Fruit fly (Drosophila melanogaster) whole organism, embryonic: ENCODE data around the gene GluRIID.

Source experiments
- Ada2b ChIP-seq: fragments of 200-800 bp; sonication (Bioruptor generic); IDR thresholded peaks from 2 replicates; pipeline ENCODE4 v1.3.6; 2022; ENCODE audit warnings: missing biosample characterization, missing genetic modification characterization
- B-H2 ChIP-seq: fragments of 200-800 bp; sonication (Bioruptor generic); optimal IDR thresholded peaks from 2 replicates; lab custom pipeline; 2018; ENCODE audit warnings: missing biosample characterization, mild to moderate bottlenecking, missing genetic modification characterization
- CG10209 ChIP-seq: fragments of 200-800 bp; sonication (Bioruptor generic); optimal IDR thresholded peaks from 3 replicates; lab custom pipeline; 2017; ENCODE audit warnings: missing biosample characterization, mild to moderate bottlenecking, missing genetic modification characterization, missing genetic modification reagents
- CG10274 ChIP-seq: fragments of 200-800 bp; sonication (Bioruptor generic); optimal IDR thresholded peaks from 3 replicates; lab custom pipeline; 2017; ENCODE audit warnings: missing biosample characterization, mild to moderate bottlenecking, missing genetic modification characterization
- CG10431 ChIP-seq: fragments of 200-800 bp; sonication (Bioruptor generic); optimal IDR thresholded peaks from 3 replicates; lab custom pipeline; 2018; ENCODE audit warnings: missing biosample characterization, mild to moderate bottlenecking, missing genetic modification characterization
- CG10462 ChIP-seq: fragments of 200-800 bp; sonication (Bioruptor generic); optimal IDR thresholded peaks from 2 replicates; lab custom pipeline; 2016; ENCODE audit warnings: missing biosample characterization, missing genetic modification characterization
- CG11723 ChIP-seq: fragments of 200-800 bp; sonication (Bioruptor generic); optimal IDR thresholded peaks from 2 replicates; lab custom pipeline; 2017; ENCODE audit warnings: missing biosample characterization, mild to moderate bottlenecking, missing genetic modification characterization
- CG12391 ChIP-seq: fragments of 200-800 bp; sonication (Bioruptor generic); optimal IDR thresholded peaks from 3 replicates; lab custom pipeline; 2018; ENCODE audit warnings: missing biosample characterization, mild to moderate bottlenecking, missing genetic modification characterization, moderate library complexity
- CG13296 ChIP-seq: fragments of 200-800 bp; sonication (Bioruptor generic); optimal IDR thresholded peaks from 3 replicates; lab custom pipeline; 2018; ENCODE audit warnings: missing biosample characterization, mild to moderate bottlenecking, missing genetic modification characterization
- CG13424 ChIP-seq: fragments of 200-800 bp; sonication (Bioruptor generic); optimal IDR thresholded peaks from 2 replicates; lab custom pipeline; 2019; ENCODE audit warnings: missing biosample characterization, mild to moderate bottlenecking, missing genetic modification characterization, moderate library complexity
- CG14965 ChIP-seq: fragments of 200-800 bp; sonication (Bioruptor generic); optimal IDR thresholded peaks from 2 replicates; lab custom pipeline; 2016; ENCODE audit warnings: missing biosample characterization, missing genetic modification characterization, borderline replicate concordance
- CG15011 ChIP-seq: fragments of 200-800 bp; sonication (Bioruptor generic); optimal IDR thresholded peaks from 3 replicates; lab custom pipeline; 2018; ENCODE audit warnings: missing biosample characterization, mild to moderate bottlenecking, missing genetic modification characterization
- CG1529 ChIP-seq: fragments of 200-800 bp; sonication (Bioruptor generic); optimal IDR thresholded peaks from 3 replicates; lab custom pipeline; 2018; ENCODE audit warnings: missing biosample characterization, missing genetic modification characterization
- CG1602 ChIP-seq: fragments of 200-800 bp; sonication (Bioruptor generic); optimal IDR thresholded peaks from 3 replicates; lab custom pipeline; 2016; ENCODE audit warnings: missing biosample characterization, missing genetic modification characterization
- CG1832 ChIP-seq: fragments of 200-800 bp; sonication (Bioruptor generic); optimal IDR thresholded peaks from 2 replicates; lab custom pipeline; 2017; ENCODE audit warnings: missing biosample characterization, mild to moderate bottlenecking, missing genetic modification characterization, inconsistent platforms
- CG18764 ChIP-seq: fragments of 200-800 bp; sonication (Bioruptor generic); optimal IDR thresholded peaks from 3 replicates; lab custom pipeline; 2016; ENCODE audit warnings: missing biosample characterization, missing genetic modification characterization
- CG2202 ChIP-seq: fragments of 200-800 bp; sonication (Bioruptor generic); optimal IDR thresholded peaks from 2 replicates; lab custom pipeline; 2018; ENCODE audit warnings: missing biosample characterization, mild to moderate bottlenecking, missing genetic modification characterization
- CG2875 ChIP-seq: fragments of 200-800 bp; sonication (Bioruptor generic); optimal IDR thresholded peaks from 2 replicates; lab custom pipeline; 2017; ENCODE audit warnings: missing biosample characterization, mild to moderate bottlenecking, missing genetic modification characterization, missing genetic modification reagents
- CG31388 ChIP-seq: fragments of 200-800 bp; sonication (Bioruptor generic); optimal IDR thresholded peaks from 2 replicates; lab custom pipeline; 2016; ENCODE audit warnings: missing biosample characterization, missing genetic modification characterization
- CG32772 ChIP-seq: fragments of 200-800 bp; sonication (Bioruptor generic); IDR thresholded peaks from 2 replicates; pipeline ENCODE4 v1.3.6; 2022; ENCODE audit warnings: missing biosample characterization, missing genetic modification characterization
- CG34422 ChIP-seq: fragments of 200-800 bp; sonication (Bioruptor generic); IDR thresholded peaks from 3 replicates; pipeline ENCODE4 v1.3.6; 2022; ENCODE audit warnings: missing biosample characterization, missing genetic modification characterization
- CG43689 ChIP-seq: fragments of 200-800 bp; sonication (Bioruptor generic); IDR thresholded peaks from 2 replicates; pipeline ENCODE4 v1.3.6; 2022; ENCODE audit warnings: missing biosample characterization, missing genetic modification characterization
- CG6683 ChIP-seq: fragments of 200-800 bp; sonication (Bioruptor generic); optimal IDR thresholded peaks from 2 replicates; lab custom pipeline; 2017; ENCODE audit warnings: missing biosample characterization, mild to moderate bottlenecking, missing genetic modification characterization, missing genetic modification reagents
- CG7372 ChIP-seq: fragments of 200-800 bp; sonication (Bioruptor generic); IDR thresholded peaks from 2 replicates; pipeline ENCODE4 v1.3.6; 2022; ENCODE audit warnings: missing biosample characterization, missing genetic modification characterization
- CG8388 ChIP-seq: fragments of 200-800 bp; sonication (Bioruptor generic); optimal IDR thresholded peaks from 2 replicates; lab custom pipeline; 2019; ENCODE audit warnings: missing biosample characterization, mild to moderate bottlenecking, missing genetic modification characterization, moderate library complexity
- CG8944 ChIP-seq: fragments of 200-800 bp; sonication (Bioruptor generic); optimal IDR thresholded peaks from 3 replicates; lab custom pipeline; 2016; ENCODE audit warnings: missing biosample characterization, missing genetic modification characterization
- CG9797 ChIP-seq: fragments of 200-800 bp; sonication (Bioruptor generic); optimal IDR thresholded peaks from 3 replicates; lab custom pipeline; 2018; ENCODE audit warnings: missing biosample characterization, mild to moderate bottlenecking, missing genetic modification characterization
- Dfd ChIP-seq, 2 experiments: fragments of >200 bp; optimal IDR thresholded peaks; 2 replicates each; lab custom pipeline; 2017; ENCODE audit warnings: missing biosample characterization in 2 of 2, missing genetic modification characterization in 2 of 2
- Dip3 ChIP-seq: fragments of 200-800 bp; sonication (Bioruptor generic); optimal IDR thresholded peaks from 3 replicates; lab custom pipeline; 2016; ENCODE audit warnings: missing biosample characterization, missing genetic modification characterization
- E2f1 ChIP-seq: fragments of 200-800 bp; sonication (Bioruptor generic); IDR thresholded peaks from 2 replicates; pipeline ENCODE4 v1.3.6; 2022; ENCODE audit warnings: missing biosample characterization, missing genetic modification characterization
- E2f2 ChIP-seq: fragments of 200-800 bp; sonication (Bioruptor generic); IDR thresholded peaks from 2 replicates; pipeline ENCODE4 v1.3.6; 2022; ENCODE audit warnings: missing biosample characterization, missing genetic modification characterization
- H15 ChIP-seq: fragments of 200-800 bp; sonication (Bioruptor generic); IDR thresholded peaks from 3 replicates; pipeline ENCODE4 v1.3.6; 2022; ENCODE audit warnings: missing biosample characterization, missing genetic modification characterization
- HLH4C ChIP-seq: fragments of 200-800 bp; sonication (Bioruptor generic); IDR thresholded peaks from 3 replicates; pipeline ENCODE4 v1.3.6; 2022; ENCODE audit warnings: missing biosample characterization, missing genetic modification characterization; ENCODE audit not compliant: partially characterized antibody
- Sox102F ChIP-seq: fragments of 200-800 bp; sonication (Bioruptor generic); optimal IDR thresholded peaks from 2 replicates; lab custom pipeline; 2018; ENCODE audit warnings: missing biosample characterization, mild to moderate bottlenecking, missing genetic modification characterization, moderate library complexity
- ac ChIP-seq: fragments of 200-800 bp; sonication (Bioruptor generic); optimal IDR thresholded peaks from 3 replicates; lab custom pipeline; 2017; ENCODE audit warnings: missing biosample characterization, mild to moderate bottlenecking, missing genetic modification characterization
- ash1 ChIP-seq: fragments of 200-800 bp; sonication (Bioruptor generic); optimal IDR thresholded peaks from 2 replicates; lab custom pipeline; 2018; ENCODE audit warnings: missing biosample characterization, mild to moderate bottlenecking, missing genetic modification characterization
- esg ChIP-seq: fragments of 200-800 bp; sonication (Bioruptor generic); conservative IDR thresholded peaks from 2 replicates; pipeline ENCODE4 v1.3.6; 2022; ENCODE audit warnings: missing biosample characterization, missing genetic modification characterization
- fd102C ChIP-seq: fragments of 200-800 bp; sonication (Bioruptor generic); optimal IDR thresholded peaks from 2 replicates; lab custom pipeline; 2018; ENCODE audit warnings: missing biosample characterization, mild to moderate bottlenecking, missing genetic modification characterization, moderate library complexity
- grau ChIP-seq: fragments of 200-800 bp; optimal IDR thresholded peaks from 3 replicates; lab custom pipeline; 2019; ENCODE audit warnings: missing biosample characterization, mild to moderate bottlenecking, missing genetic modification characterization, moderate library complexity
- grn ChIP-seq: fragments of 200-800 bp; sonication (Bioruptor generic); optimal IDR thresholded peaks from 3 replicates; lab custom pipeline; 2017; ENCODE audit warnings: missing biosample characterization, missing genetic modification characterization
- gsb ChIP-seq: fragments of 200-800 bp; sonication (Bioruptor generic); IDR thresholded peaks from 2 replicates; pipeline ENCODE4 v1.3.6; 2022; ENCODE audit warnings: missing biosample characterization, missing genetic modification characterization
- hb ChIP-seq: fragments of 200-800 bp; sonication (Bioruptor generic); IDR thresholded peaks from 3 replicates; pipeline ENCODE4 v1.3.6; 2022; ENCODE audit warnings: missing biosample characterization, missing genetic modification characterization; ENCODE audit not compliant: partially characterized antibody
- insv ChIP-seq, 2 experiments: fragments of 200-800 bp; sonication (Bioruptor generic); optimal IDR thresholded peaks; 3 replicates each; lab custom pipeline; 2016 to 2018; ENCODE audit warnings: missing biosample characterization in 2 of 2, missing genetic modification characterization in 2 of 2
- mirr ChIP-seq: fragments of 200-800 bp; sonication (Bioruptor generic); optimal IDR thresholded peaks from 3 replicates; lab custom pipeline; 2018; ENCODE audit warnings: missing biosample characterization, mild to moderate bottlenecking, missing genetic modification characterization
- otp ChIP-seq: fragments of 200-800 bp; sonication (Bioruptor generic); IDR thresholded peaks from 3 replicates; pipeline ENCODE4, ENCODE4 v1.3.6; 2022; ENCODE audit warnings: missing biosample characterization, missing genetic modification characterization
- peb ChIP-seq: fragments of 200-800 bp; sonication (Bioruptor generic); IDR thresholded peaks from 2 replicates; pipeline ENCODE4 v1.3.6; 2022; ENCODE audit warnings: missing biosample characterization, missing genetic modification characterization
- pho ChIP-seq: fragments of 200-800 bp; sonication (Bioruptor generic); optimal IDR thresholded peaks from 2 replicates; lab custom pipeline; 2016; ENCODE audit warnings: missing biosample characterization, missing genetic modification characterization
- pita ChIP-seq: fragments of 200-800 bp; sonication (Bioruptor generic); optimal IDR thresholded peaks from 2 replicates; lab custom pipeline; 2017; ENCODE audit warnings: missing biosample characterization, mild to moderate bottlenecking, missing genetic modification characterization
- pzg ChIP-seq: fragments of 200-800 bp; sonication (Bioruptor generic); optimal IDR thresholded peaks from 3 replicates; lab custom pipeline; 2018; ENCODE audit warnings: missing biosample characterization, mild to moderate bottlenecking, missing genetic modification characterization, moderate library complexity
- tin ChIP-seq: fragments of 200-800 bp; sonication (Bioruptor generic); optimal IDR thresholded peaks from 3 replicates; lab custom pipeline; 2016; ENCODE audit warnings: missing biosample characterization, missing genetic modification characterization
- tll ChIP-seq, 2 experiments: fragments of 200-800 bp in 1 of 2; fragments of >200 bp in 1 of 2; sonication (Bioruptor generic) in 1 of 2; optimal IDR thresholded peaks; 2 replicates each; lab custom pipeline; 2017 to 2019; ENCODE audit warnings: missing biosample characterization in 2 of 2, missing genetic modification characterization in 2 of 2, mild to moderate bottlenecking in 1 of 2, moderate library complexity in 1 of 2
- zen2 ChIP-seq: fragments of 200-800 bp; sonication (Bioruptor generic); IDR thresholded peaks from 3 replicates; pipeline ENCODE4 v1.3.6; 2022; ENCODE audit warnings: missing biosample characterization, missing genetic modification characterization; ENCODE audit not compliant: partially characterized antibody
- zfh1 ChIP-seq: fragments of 200-800 bp; sonication (Bioruptor generic); IDR thresholded peaks from 3 replicates; pipeline ENCODE4 v1.3.6; 2022; ENCODE audit warnings: missing biosample characterization, missing genetic modification characterization

The GluRIID gene

DNA sequence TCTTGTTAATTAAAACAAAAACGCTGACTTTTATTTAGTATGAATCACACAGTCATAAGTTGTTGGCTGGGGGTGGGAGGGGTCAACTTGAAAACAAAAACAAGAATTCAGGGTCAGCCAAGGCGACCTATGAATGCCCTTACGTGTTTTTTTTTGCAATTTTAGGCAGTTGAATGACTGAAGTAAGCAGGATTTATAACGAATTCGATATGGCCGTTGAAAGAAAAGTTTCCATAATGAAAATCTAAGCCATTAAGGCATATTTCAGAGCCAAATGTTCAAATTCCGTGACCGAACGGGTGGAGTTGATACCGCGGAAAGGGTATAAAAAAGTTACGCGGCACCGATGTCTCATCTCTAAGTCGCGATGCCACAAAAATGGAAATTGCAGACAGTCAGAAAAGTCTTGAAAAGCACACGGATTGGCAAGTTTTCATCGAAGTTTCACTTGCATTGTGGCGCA is 18.2 kb downstream of the GluRIID start (continued):
- no peak for TF ChIP-seq Sox102F
- TF ChIP-seq CG9797 (GFP tag; lab: Kevin White, UChicago) = no peak
- TF ChIP-seq ash1 (GFP tag; lab: Kevin White, UChicago) = no peak
- peak; percentile 53 for TF ChIP-seq Ada2b
- TF ChIP-seq Dip3 (GFP tag; lab: Kevin White, UChicago) = peak; percentile 46
- no peak for TF ChIP-seq fd102C (GFP tag; lab: Kevin White, UChicago)
- no peak for TF ChIP-seq hb (GFP tag; lab: Robert Waterston, UW)
- TF ChIP-seq CG1529 (GFP tag; lab: Kevin White, UChicago) = no peak
- TF ChIP-seq peb = 0 out of 2 replicates have a peak, but pooled peaks have one; percentile 24
- no peak for TF ChIP-seq pita (GFP tag; lab: Kevin White, UChicago)
- TF ChIP-seq E2f2 (GFP tag; lab: Robert Waterston, UW) = peak; percentile 48
- peak; percentile 61 for TF ChIP-seq CG32772 (GFP tag; lab: Robert Waterston, UW)
- no peak for TF ChIP-seq Dfd (GFP tag; optimal IDR thresholded peaks at IDR 0.05; lab: Kevin White, UChicago)
- TF ChIP-seq pho = peak; percentile 63
- TF ChIP-seq tll (GFP tag; optimal IDR thresholded peaks at IDR 0.05; lab: Kevin White, UChicago) = no peak
- peak; percentile 59 for TF ChIP-seq CG1602 (GFP tag; lab: Kevin White, UChicago)
- no peak for TF ChIP-seq CG1832 (GFP tag; lab: Kevin White, UChicago)
- 0 out of 2 replicates have a peak, but pooled peaks have one; percentile 33 for TF ChIP-seq gsb
- TF ChIP-seq zfh1 = peak; percentile 62
- TF ChIP-seq CG6683 = peak; percentile 37
- no peak for TF ChIP-seq CG8388 (GFP tag; lab: Kevin White, UChicago)
- TF ChIP-seq otp (GFP tag; lab: Robert Waterston, UW) = 0 out of 3 replicates have a peak, but pooled peaks have one; percentile 36
- TF ChIP-seq CG12391 (tag; lab: Kevin White, UChicago) = no peak
- TF ChIP-seq CG31388 (GFP tag; lab: Kevin White, UChicago) = no peak
- no peak for TF ChIP-seq B-H2 (GFP tag; lab: Kevin White, UChicago)
- TF ChIP-seq CG10274 = peak; percentile 95
- peak; percentile 58; the same call in 1 of the 2 replicates for TF ChIP-seq E2f1 (GFP tag; lab: Robert Waterston, UW)
- peak; percentile 11 for TF ChIP-seq pzg
- TF ChIP-seq grau (tag; lab: Kevin White, UChicago) = no peak
- peak; percentile 29 for TF ChIP-seq CG14965 (GFP tag; lab: Kevin White, UChicago)
- TF ChIP-seq CG8944 (GFP tag; lab: Kevin White, UChicago) = peak; percentile 78
- TF ChIP-seq CG18764 = no peak
- TF ChIP-seq grn (GFP tag; lab: Kevin White, UChicago) = no peak
- peak; percentile 63 for TF ChIP-seq tin (GFP tag; lab: Kevin White, UChicago)
- TF ChIP-seq CG2875 = no peak
- TF ChIP-seq H15 (GFP tag; lab: Robert Waterston, UW) = no peak
- peak; percentile 87 for TF ChIP-seq CG34422
- TF ChIP-seq CG13424 (tag; lab: Kevin White, UChicago) = peak; percentile 72
- no peak for TF ChIP-seq CG15011 (GFP tag; lab: Kevin White, UChicago)
- peak; percentile 46 for TF ChIP-seq esg (GFP tag; lab: Robert Waterston, UW)

DNA sequence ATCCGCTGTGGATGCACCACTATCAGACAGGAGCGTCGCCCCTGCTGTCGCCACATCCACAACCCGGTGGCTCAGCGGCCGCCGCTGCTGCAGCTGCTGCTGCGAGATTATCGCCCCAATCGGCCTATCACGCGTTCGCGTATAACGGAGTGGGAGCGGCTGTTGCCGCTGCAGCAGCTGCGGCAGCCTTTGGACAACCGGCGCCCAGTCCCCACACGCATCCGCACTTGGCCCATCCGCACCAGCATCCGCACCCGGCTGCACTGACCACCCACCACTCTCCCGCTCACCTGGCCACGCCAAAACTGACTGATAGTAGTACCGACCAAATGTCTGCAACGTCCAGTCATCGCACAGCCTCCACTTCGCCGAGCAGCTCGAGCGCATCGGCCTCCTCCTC is 26.1 kb downstream of the GluRIID start:
- TF ChIP-seq CG11723 (GFP tag; lab: Kevin White, UChicago) (no peak), CG10462 (no peak), CG43689 (GFP tag; lab: Robert Waterston, UW) (peak; percentile 8; the same call in 1 of the 2 replicates), insv (GFP tag; optimal IDR thresholded peaks at IDR 0.05; lab: Kevin White, UChicago) (no peak), CG13296 (GFP tag; lab: Kevin White, UChicago) (no peak), CG7372 (GFP tag; lab: Robert Waterston, UW) (no peak), CG10209 (GFP tag; lab: Kevin White, UChicago) (no peak), mirr (no peak), zen2 (GFP tag; lab: Robert Waterston, UW) (no peak), HLH4C (GFP tag; lab: Robert Waterston, UW) (no peak), CG10431 (GFP tag; lab: Kevin White, UChicago) (no peak), ac (GFP tag; lab: Kevin White, UChicago) (no peak), CG2202 (tag; lab: Kevin White, UChicago) (no peak)
